Worm (Caenorhabditis elegans) whole organism, L3 larva: Measurements from ENCODE around the gene R12B2.6.

Source experiments
- fkh-10 ChIP-seq: sonication (generic microtip); optimal IDR thresholded peaks from 2 replicates; lab custom pipeline; 2017; ENCODE audit warnings: missing biosample characterization, missing genetic modification reagents, missing genetic modification characterization
- lin-39 ChIP-seq: fragments of 150-350 bp; optimal IDR thresholded peaks from 2 replicates; lab custom pipeline; 2018; ENCODE audit warnings: missing biosample characterization, missing genetic modification reagents, missing genetic modification characterization
- mdl-1 ChIP-seq: fragments of 150-350 bp; optimal IDR thresholded peaks from 2 replicates; lab custom pipeline; 2014; ENCODE audit warnings: missing biosample characterization, missing genetic modification characterization
- nhr-11 ChIP-seq: fragments of 150-350 bp; optimal IDR thresholded peaks from 2 replicates; lab custom pipeline; 2014; ENCODE audit warnings: missing biosample characterization, missing genetic modification characterization
- nhr-28 ChIP-seq: fragments of 150-350 bp; optimal IDR thresholded peaks from 2 replicates; lab custom pipeline; 2014; ENCODE audit warnings: missing biosample characterization, missing genetic modification characterization
- nhr-43 ChIP-seq: sonication (generic microtip); optimal IDR thresholded peaks from 2 replicates; lab custom pipeline; 2016; ENCODE audit warnings: mild to moderate bottlenecking, missing genetic modification characterization, missing compliant biosample characterization; ENCODE audit not compliant: poor library complexity, severe bottlenecking
- pha-4 ChIP-seq: fragments of 150-350 bp; optimal IDR thresholded peaks from 2 replicates; lab custom pipeline; 2014; ENCODE audit warnings: missing biosample characterization, missing genetic modification reagents, missing genetic modification characterization

DNA sequence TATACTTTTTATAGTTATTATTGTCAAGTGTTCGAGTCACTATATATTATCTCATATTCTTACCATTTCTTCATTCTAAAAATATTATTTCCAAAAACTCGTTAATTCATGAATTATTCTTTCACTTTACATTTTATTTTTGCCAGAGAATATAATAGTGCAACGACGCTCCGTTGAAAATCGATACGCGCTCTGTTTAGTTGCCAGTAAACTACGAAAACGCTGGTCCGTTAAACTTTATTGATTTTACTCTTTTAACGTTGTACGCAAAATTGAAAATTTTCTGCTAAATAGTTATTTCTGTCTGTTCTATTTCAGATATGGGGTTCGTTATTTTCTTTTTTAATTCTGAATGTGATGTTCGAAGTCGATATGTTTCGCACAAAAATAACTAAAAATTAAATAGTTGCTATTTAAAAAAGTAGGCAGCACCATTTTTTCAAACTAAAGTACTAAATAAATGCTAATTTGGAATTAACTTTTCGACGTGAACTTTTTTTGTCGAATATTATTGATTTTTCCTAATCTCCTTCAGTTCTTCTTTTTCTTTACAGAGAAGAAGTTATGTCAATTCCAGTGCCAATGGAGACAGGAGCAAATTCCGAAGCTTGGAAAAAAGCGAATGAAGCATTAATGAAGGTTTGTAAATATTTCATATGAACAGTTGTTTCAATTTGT, 45.5 kb upstream of the R12B2.6 start, which contains the start of gene hpo-10:
- no peak for TF ChIP-seq nhr-11 (tag; lab: Kevin White, UChicago)
- TF ChIP-seq nhr-28 (tag; lab: Kevin White, UChicago), result no peak
- no peak for TF ChIP-seq pha-4 (tag; lab: Kevin White, UChicago)
- TF ChIP-seq fkh-10 (GFP tag; lab: Kevin White, UChicago), result no peak
- TF ChIP-seq lin-39 (tag; lab: Kevin White, UChicago), result no peak
- TF ChIP-seq mdl-1 (tag; lab: Kevin White, UChicago), result no peak
- no peak for TF ChIP-seq nhr-43 (tag; lab: Kevin White, UChicago)
